Fruit fly (Drosophila melanogaster): ENCODE measurements around the gene CG4017.

DNA sequence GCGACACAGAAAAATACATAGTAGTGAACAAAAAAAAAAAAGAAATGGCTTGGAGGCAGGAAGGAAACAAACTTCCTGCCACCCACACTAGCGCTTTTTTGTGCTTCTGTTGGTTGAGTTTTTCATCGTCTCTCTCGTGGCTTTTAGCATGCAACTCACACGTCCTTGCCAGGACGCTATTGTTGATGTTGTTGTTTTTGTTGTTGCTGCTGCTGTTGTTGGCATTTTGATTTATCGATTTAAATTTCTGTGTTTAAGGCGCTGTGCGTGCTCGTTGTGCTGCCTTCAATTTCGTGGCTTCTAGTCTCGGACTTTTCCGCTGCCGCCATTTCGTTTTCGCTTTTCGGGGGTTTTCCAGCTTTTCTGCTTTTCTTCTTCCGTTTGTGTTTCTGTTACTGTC is 27.2 kb upstream of the CG4017 start:
- TF ChIP-seq CG9705 (GFP tag; optimal IDR thresholded peaks at IDR 0.05) (no peak), dmrt93B (GFP tag; optimal IDR thresholded peaks at IDR 0.05) (no peak), Hnf4 (GFP tag; optimal IDR thresholded peaks at IDR 0.05) (no peak), h (GFP tag; optimal IDR thresholded peaks at IDR 0.05) (no peak), tai (GFP tag; optimal IDR thresholded peaks at IDR 0.05) (no peak), pan (optimal IDR thresholded peaks at IDR 0.05) (no peak), sage (GFP tag; optimal IDR thresholded peaks at IDR 0.05) (no peak), Rel (GFP tag; optimal IDR thresholded peaks at IDR 0.05) (no peak), Rel (tag; optimal IDR thresholded peaks at IDR 0.05) (no peak), Abd-B (GFP tag; optimal IDR thresholded peaks at IDR 0.05) (no peak), HLH106 (tag; optimal IDR thresholded peaks at IDR 0.05) (no peak)
